Fruit fly (Drosophila melanogaster) whole organism, embryonic: ENCODE measurements around the gene CG14960.

Experiments
- CG10366 ChIP-seq: fragments of 200-800 bp; sonication (Bioruptor generic); IDR thresholded peaks from 2 replicates; pipeline ENCODE4 v1.3.6; 2022; ENCODE audit warnings: missing biosample characterization, missing genetic modification characterization
- CG11696 ChIP-seq: fragments of 200-800 bp; sonication (Bioruptor generic); IDR thresholded peaks from 2 replicates; pipeline ENCODE4 v1.3.6; 2022; ENCODE audit warnings: missing biosample characterization, missing genetic modification characterization
- CG12071 ChIP-seq: fragments of 200-800 bp; sonication (Bioruptor generic); optimal IDR thresholded peaks from 3 replicates; lab custom pipeline; 2018; ENCODE audit warnings: missing biosample characterization, mild to moderate bottlenecking, missing genetic modification characterization
- CG13775 ChIP-seq: fragments of 200-800 bp; sonication (Bioruptor generic); optimal IDR thresholded peaks from 3 replicates; lab custom pipeline; 2017; ENCODE audit warnings: missing biosample characterization, mild to moderate bottlenecking, missing genetic modification characterization
- CG16779 ChIP-seq: fragments of 200-800 bp; sonication (Bioruptor generic); IDR thresholded peaks from 2 replicates; pipeline ENCODE4 v1.3.6; 2022; ENCODE audit warnings: missing biosample characterization, missing genetic modification characterization
- CG16815 ChIP-seq: fragments of 200-800 bp; sonication (Bioruptor generic); optimal IDR thresholded peaks from 3 replicates; lab custom pipeline; 2017; ENCODE audit warnings: missing biosample characterization, mild to moderate bottlenecking, missing genetic modification characterization
- CG17385 ChIP-seq: fragments of 200-800 bp; sonication (Bioruptor generic); optimal IDR thresholded peaks from 3 replicates; lab custom pipeline; 2018; ENCODE audit warnings: missing biosample characterization, mild to moderate bottlenecking, missing genetic modification characterization
- CG17568 ChIP-seq: fragments of 200-800 bp; sonication (Bioruptor generic); optimal IDR thresholded peaks from 2 replicates; lab custom pipeline; 2018; ENCODE audit warnings: missing biosample characterization, mild to moderate bottlenecking, missing genetic modification characterization, moderate library complexity
- CG1832 ChIP-seq: fragments of 200-800 bp; sonication (Bioruptor generic); optimal IDR thresholded peaks from 2 replicates; lab custom pipeline; 2017; ENCODE audit warnings: missing biosample characterization, mild to moderate bottlenecking, missing genetic modification characterization, inconsistent platforms
- CG2199 ChIP-seq: fragments of 200-800 bp; sonication (Bioruptor generic); IDR thresholded peaks from 3 replicates; pipeline ENCODE4 v1.3.6; 2022; ENCODE audit warnings: missing biosample characterization, missing genetic modification characterization
- CG31365 ChIP-seq: fragments of 200-800 bp; sonication (Bioruptor generic); optimal IDR thresholded peaks from 2 replicates; lab custom pipeline; 2018; ENCODE audit warnings: missing biosample characterization, mild to moderate bottlenecking, missing genetic modification characterization
- CG3163 ChIP-seq: fragments of 200-800 bp; sonication (Bioruptor generic); optimal IDR thresholded peaks from 3 replicates; lab custom pipeline; 2016; ENCODE audit warnings: missing biosample characterization, missing genetic modification characterization
- CG32767 ChIP-seq: fragments of 200-800 bp; sonication (Bioruptor generic); IDR thresholded peaks from 2 replicates; pipeline ENCODE4 v1.3.6; 2022; ENCODE audit warnings: missing biosample characterization, missing genetic modification characterization
- CG3726 ChIP-seq: fragments of 200-800 bp; sonication (Bioruptor generic); IDR thresholded peaks from 3 replicates; pipeline ENCODE4, ENCODE4 v1.3.6; 2022; ENCODE audit warnings: missing biosample characterization, missing genetic modification characterization
- CG3995 ChIP-seq: fragments of 200-800 bp; sonication (Bioruptor generic); optimal IDR thresholded peaks from 3 replicates; lab custom pipeline; 2016; ENCODE audit warnings: missing biosample characterization, missing genetic modification characterization
- CG4360 ChIP-seq: fragments of 200-800 bp; sonication (Bioruptor generic); IDR thresholded peaks from 2 replicates; pipeline ENCODE4 v1.3.6; 2022; ENCODE audit warnings: missing biosample characterization, missing genetic modification characterization
- CG4707 ChIP-seq: fragments of 200-800 bp; sonication (Bioruptor generic); optimal IDR thresholded peaks from 2 replicates; lab custom pipeline; 2018; ENCODE audit warnings: missing biosample characterization, mild to moderate bottlenecking, missing genetic modification characterization, moderate library complexity
- CG6683 ChIP-seq: fragments of 200-800 bp; sonication (Bioruptor generic); optimal IDR thresholded peaks from 2 replicates; lab custom pipeline; 2017; ENCODE audit warnings: missing biosample characterization, mild to moderate bottlenecking, missing genetic modification characterization, missing genetic modification reagents
- CG6689 ChIP-seq: fragments of 200-800 bp; sonication (Bioruptor generic); IDR thresholded peaks from 2 replicates; pipeline ENCODE4 v1.3.6; 2022; ENCODE audit warnings: missing biosample characterization, missing genetic modification characterization
- CG7271 ChIP-seq: fragments of 200-800 bp; sonication (Bioruptor generic); optimal IDR thresholded peaks from 2 replicates; lab custom pipeline; 2018; ENCODE audit warnings: missing biosample characterization, mild to moderate bottlenecking, missing genetic modification characterization, moderate library complexity
- CG7839 ChIP-seq: fragments of 200-800 bp; sonication (Bioruptor generic); optimal IDR thresholded peaks from 3 replicates; lab custom pipeline; 2018; ENCODE audit warnings: missing biosample characterization, mild to moderate bottlenecking, missing genetic modification characterization, moderate library complexity
- CG7928 ChIP-seq: fragments of 200-800 bp; sonication (Bioruptor generic); optimal IDR thresholded peaks from 2 replicates; lab custom pipeline; 2017; ENCODE audit warnings: missing biosample characterization, mild to moderate bottlenecking, missing genetic modification characterization
- CG7987 ChIP-seq: fragments of 200-800 bp; sonication (Bioruptor generic); optimal IDR thresholded peaks from 2 replicates; lab custom pipeline; 2018; ENCODE audit warnings: missing biosample characterization, mild to moderate bottlenecking, missing genetic modification characterization, moderate library complexity
- CG8924 ChIP-seq: fragments of 200-800 bp; optimal IDR thresholded peaks from 3 replicates; lab custom pipeline; 2019; ENCODE audit warnings: missing biosample characterization, mild to moderate bottlenecking, missing genetic modification characterization, moderate library complexity
- CG9876 ChIP-seq: fragments of 200-800 bp; sonication (Bioruptor generic); optimal IDR thresholded peaks from 2 replicates; lab custom pipeline; 2016; ENCODE audit warnings: missing biosample characterization, missing genetic modification characterization
- D19B ChIP-seq: fragments of 200-800 bp; sonication (Bioruptor generic); optimal IDR thresholded peaks from 2 replicates; lab custom pipeline; 2017; ENCODE audit warnings: missing biosample characterization, mild to moderate bottlenecking, missing genetic modification characterization
- Drgx ChIP-seq: fragments of 200-800 bp; sonication (Bioruptor generic); IDR thresholded peaks from 2 replicates; pipeline ENCODE4 v1.3.6; 2022; ENCODE audit warnings: missing biosample characterization, missing genetic modification characterization
- Ets65A ChIP-seq: fragments of 200-800 bp; sonication (Bioruptor generic); peaks from one replicate; lab custom pipeline; 2016; ENCODE audit warnings: missing biosample characterization, missing genetic modification characterization
- HLH54F ChIP-seq: fragments of 200-800 bp; sonication (Bioruptor generic); optimal IDR thresholded peaks from 3 replicates; lab custom pipeline; 2016; ENCODE audit warnings: missing biosample characterization, missing genetic modification characterization
- Myb ChIP-seq: fragments of 200-800 bp; sonication (Bioruptor generic); optimal IDR thresholded peaks from 2 replicates; lab custom pipeline; 2016; ENCODE audit warnings: missing biosample characterization, missing genetic modification characterization
- PHDP ChIP-seq: fragments of 200-800 bp; sonication (Bioruptor generic); optimal IDR thresholded peaks from 3 replicates; lab custom pipeline; 2018; ENCODE audit warnings: missing biosample characterization, mild to moderate bottlenecking, missing genetic modification characterization, moderate library complexity
- Side ChIP-seq: fragments of 200-800 bp; sonication (Bioruptor generic); optimal IDR thresholded peaks from 2 replicates; lab custom pipeline; 2016; ENCODE audit warnings: missing biosample characterization, missing genetic modification characterization
- Tbp ChIP-seq: fragments of >200 bp; optimal IDR thresholded peaks from 2 replicates; lab custom pipeline; 2018; ENCODE audit warnings: missing biosample characterization, missing genetic modification characterization
- bbx ChIP-seq: fragments of 200-800 bp; sonication (Bioruptor generic); IDR thresholded peaks from 2 replicates; pipeline ENCODE4 v1.3.6; 2022; ENCODE audit warnings: missing biosample characterization, missing genetic modification characterization; ENCODE audit not compliant: partially characterized antibody
- caup ChIP-seq: fragments of 200-800 bp; sonication (Bioruptor generic); optimal IDR thresholded peaks from 3 replicates; lab custom pipeline; 2017; ENCODE audit warnings: missing biosample characterization, mild to moderate bottlenecking, missing genetic modification characterization, moderate library complexity; ENCODE audit not compliant: severe bottlenecking
- cg ChIP-seq: fragments of 200-800 bp; sonication (Bioruptor generic); optimal IDR thresholded peaks from 3 replicates; lab custom pipeline; 2019; ENCODE audit warnings: missing biosample characterization, mild to moderate bottlenecking, missing genetic modification characterization, moderate library complexity
- ci ChIP-seq: fragments of 200-800 bp; sonication (Bioruptor generic); IDR thresholded peaks from 3 replicates; pipeline ENCODE4 v1.3.6; 2022; ENCODE audit warnings: missing biosample characterization, missing genetic modification characterization
- croc ChIP-seq: fragments of 200-800 bp; sonication (Bioruptor generic); conservative IDR thresholded peaks from 3 replicates; pipeline ENCODE4 v1.3.6; 2022; ENCODE audit warnings: missing biosample characterization, missing genetic modification characterization
- dm ChIP-seq: fragments of 200-800 bp; sonication (Bioruptor generic); optimal IDR thresholded peaks from 3 replicates; lab custom pipeline; 2016; ENCODE audit warnings: missing biosample characterization, missing genetic modification characterization
- esg ChIP-seq: fragments of 200-800 bp; sonication (Bioruptor generic); conservative IDR thresholded peaks from 2 replicates; pipeline ENCODE4 v1.3.6; 2022; ENCODE audit warnings: missing biosample characterization, missing genetic modification characterization
- gcm ChIP-seq: fragments of 200-800 bp; sonication (Bioruptor generic); optimal IDR thresholded peaks from 2 replicates; lab custom pipeline; 2019; ENCODE audit warnings: missing biosample characterization, mild to moderate bottlenecking, missing genetic modification characterization, moderate library complexity
- inv ChIP-seq: fragments of 200-800 bp; sonication (Bioruptor generic); IDR thresholded peaks from 2 replicates; pipeline ENCODE4 v1.3.6; 2022; ENCODE audit warnings: missing biosample characterization, missing genetic modification characterization; ENCODE audit not compliant: partially characterized antibody
- jumu ChIP-seq: fragments of 200-800 bp; sonication (Bioruptor generic); optimal IDR thresholded peaks from 3 replicates; lab custom pipeline; 2016; ENCODE audit warnings: missing biosample characterization, missing genetic modification characterization
- lov ChIP-seq, 2 experiments: fragments of 200-800 bp in 1 of 2; fragments of >200 bp in 1 of 2; sonication (Bioruptor generic) in 1 of 2; IDR thresholded peaks in 1 of 2; optimal IDR thresholded peaks in 1 of 2; 2 replicates in 1 of 2; 3 replicates in 1 of 2; pipeline versions ENCODE4 v1.3.6 to Lab custom; 2017 to 2022; ENCODE audit warnings: missing biosample characterization in 1 of 2, missing genetic modification characterization in 1 of 2
- nau ChIP-seq: fragments of 200-800 bp; sonication (Bioruptor generic); optimal IDR thresholded peaks from 3 replicates; lab custom pipeline; 2017; ENCODE audit warnings: missing biosample characterization, mild to moderate bottlenecking, missing genetic modification characterization, missing genetic modification reagents
- pita ChIP-seq: fragments of 200-800 bp; sonication (Bioruptor generic); optimal IDR thresholded peaks from 2 replicates; lab custom pipeline; 2017; ENCODE audit warnings: missing biosample characterization, mild to moderate bottlenecking, missing genetic modification characterization
- pnt ChIP-seq: fragments of 200-800 bp; sonication (Bioruptor generic); optimal IDR thresholded peaks from 3 replicates; lab custom pipeline; 2016; ENCODE audit warnings: missing biosample characterization, missing genetic modification characterization
- pros ChIP-seq: fragments of 200-800 bp; sonication (Bioruptor generic); optimal IDR thresholded peaks from 3 replicates; lab custom pipeline; 2019; ENCODE audit warnings: missing biosample characterization, mild to moderate bottlenecking, missing genetic modification characterization, moderate library complexity
- ro ChIP-seq: fragments of 200-800 bp; sonication (Bioruptor generic); IDR thresholded peaks from 2 replicates; pipeline ENCODE4 v1.3.6; 2022; ENCODE audit warnings: missing biosample characterization, missing genetic modification characterization
- sima ChIP-seq: fragments of 200-800 bp; sonication (Bioruptor generic); optimal IDR thresholded peaks from 2 replicates; lab custom pipeline; 2016; ENCODE audit warnings: missing biosample characterization, missing genetic modification characterization
- sisA ChIP-seq: fragments of 200-800 bp; sonication (Bioruptor generic); IDR thresholded peaks from 2 replicates; pipeline ENCODE4 v1.3.6; 2022; ENCODE audit warnings: missing biosample characterization, missing genetic modification characterization

Gene CG14960

dm6 chr3L:3288414-3288813 lies 17.6 kb downstream of the CG14960 start (continued):
- TF ChIP-seq esg (GFP tag; lab: Robert Waterston, UW) (no peak), gcm (GFP tag; lab: Kevin White, UChicago) (no peak), pros (GFP tag; lab: Kevin White, UChicago) (no peak), bbx (GFP tag; lab: Robert Waterston, UW) (no peak), CG16815 (no peak), sisA (GFP tag; lab: Robert Waterston, UW) (peak; percentile 56), inv (GFP tag; lab: Robert Waterston, UW) (no peak), PHDP (tag; lab: Kevin White, UChicago) (no peak), dm (GFP tag; lab: Kevin White, UChicago) (no peak), CG4707 (no peak), croc (GFP tag; lab: Robert Waterston, UW) (no peak), caup (GFP tag; lab: Kevin White, UChicago) (no peak), CG11696 (GFP tag; lab: Robert Waterston, UW) (no peak), CG10366 (GFP tag; lab: Robert Waterston, UW) (peak; percentile 48), cg (no peak), Myb (GFP tag; lab: Kevin White, UChicago) (no peak), CG3163 (no peak), CG6689 (GFP tag; lab: Robert Waterston, UW) (no peak), D19B (GFP tag; lab: Kevin White, UChicago) (no peak), CG12071 (GFP tag; lab: Kevin White, UChicago) (no peak), CG3726 (0 out of 3 replicates have a peak, but pooled peaks have one; percentile 43), CG13775 (GFP tag; lab: Kevin White, UChicago) (no peak), CG8924 (tag; lab: Kevin White, UChicago) (no peak), nau (GFP tag; lab: Kevin White, UChicago) (no peak), CG7928 (GFP tag; lab: Kevin White, UChicago) (no peak), CG17385 (no peak), Tbp (no peak), CG32767 (no peak), pita (GFP tag; lab: Kevin White, UChicago) (no peak), CG1832 (GFP tag; lab: Kevin White, UChicago) (no peak), CG7839 (tag; lab: Kevin White, UChicago) (peak; percentile 49), CG6683 (GFP tag; lab: Kevin White, UChicago) (no peak), pnt (no peak), CG7271 (tag; lab: Kevin White, UChicago) (no peak), CG2199 (GFP tag; lab: Robert Waterston, UW) (no peak; the same call in 2 of the 3 replicates), ci (GFP tag; lab: Robert Waterston, UW) (no peak; the same call in 2 of the 3 replicates), CG31365 (tag; lab: Kevin White, UChicago) (no peak), CG4360 (GFP tag; lab: Robert Waterston, UW) (peak; percentile 24; the same call in 1 of the 2 replicates), CG17568 (no peak), Drgx (GFP tag; lab: Robert Waterston, UW) (no peak), ro (GFP tag; lab: Robert Waterston, UW) (no peak), CG7987 (GFP tag; lab: Kevin White, UChicago) (no peak), HLH54F (GFP tag; lab: Kevin White, UChicago) (no peak), sima (GFP tag; lab: Kevin White, UChicago) (no peak), CG3995 (GFP tag; lab: Kevin White, UChicago) (no peak), lov (optimal IDR thresholded peaks at IDR 0.05; lab: Kevin White, UChicago) (no peak), lov (GFP tag; IDR thresholded peaks at IDR 0.05; lab: Robert Waterston, UW) (peak; percentile 56; the same call in 1 of the 3 replicates), jumu (GFP tag; lab: Kevin White, UChicago) (no peak), CG9876 (GFP tag; lab: Kevin White, UChicago) (no peak), Ets65A (GFP tag; lab: Kevin White, UChicago) (no peak), CG16779 (GFP tag; lab: Robert Waterston, UW) (no peak), Side (no peak)
